Fruit fly (Drosophila melanogaster): ENCODE measurements around the gene Nepl3.

- TF ChIP-seq CTCF (optimal IDR thresholded peaks at IDR 0.05) = peak; percentile 5 to 21
- no peak for TF ChIP-seq CG8478 (optimal IDR thresholded peaks at IDR 0.05)
These were observed 3.1 kb downstream of the Nepl3 start, which contains the start of the genes CG14036 and His3.3A for dm6 chr2L:5054953-5055352.
